Worm (Caenorhabditis elegans) whole organism, L2 larva: ENCODE data around the gene Y105C5B.3.
A peak's percentile ranks its signal among the peaks of the same experiment; 100 is the strongest.

Source experiments
- F13H6.1 ChIP-seq: sonication (generic microtip); optimal IDR thresholded peaks from 2 replicates; lab custom pipeline; 2016; ENCODE audit warnings: missing genetic modification characterization, missing compliant biosample characterization
- ZK546.5 ChIP-seq: sonication (generic microtip); optimal IDR thresholded peaks from 2 replicates; lab custom pipeline; 2017; ENCODE audit warnings: missing biosample characterization, missing genetic modification characterization
- alr-1 ChIP-seq: fragments of 150-350 bp; optimal IDR thresholded peaks from 2 replicates; lab custom pipeline; 2014; ENCODE audit warnings: missing biosample characterization, missing genetic modification characterization
- ama-1 ChIP-seq: fragments of 150-350 bp; optimal IDR thresholded peaks from 2 replicates; lab custom pipeline; 2018; ENCODE audit warnings: inconsistent platforms
- blmp-1 ChIP-seq: sonication (generic microtip); optimal IDR thresholded peaks from 2 replicates; lab custom pipeline; 2017; ENCODE audit warnings: missing genetic modification characterization, mild to moderate bottlenecking, missing compliant biosample characterization, antibody characterized with exemption, moderate library complexity; ENCODE audit not compliant: insufficient read depth
- ceh-16 ChIP-seq: fragments of 150-350 bp; optimal IDR thresholded peaks from 2 replicates; lab custom pipeline; 2014; ENCODE audit warnings: missing biosample characterization, missing genetic modification characterization
- ceh-82 ChIP-seq: fragments of 150-350 bp; optimal IDR thresholded peaks from 2 replicates; lab custom pipeline; 2014; ENCODE audit warnings: missing biosample characterization, missing genetic modification characterization
- dmd-4 ChIP-seq: sonication (generic microtip); optimal IDR thresholded peaks from 2 replicates; lab custom pipeline; 2017; ENCODE audit warnings: missing biosample characterization, missing genetic modification characterization
- egl-27 ChIP-seq: sonication (generic microtip); optimal IDR thresholded peaks from 3 replicates; lab custom pipeline; 2017; ENCODE audit warnings: missing biosample characterization, missing genetic modification reagents, missing genetic modification characterization
- elt-3 ChIP-seq: sonication (generic microtip); optimal IDR thresholded peaks from 2 replicates; lab custom pipeline; 2017; ENCODE audit warnings: missing biosample characterization, missing genetic modification characterization
- fos-1 ChIP-seq: fragments of 150-350 bp; optimal IDR thresholded peaks from 2 replicates; lab custom pipeline; 2014; ENCODE audit warnings: missing biosample characterization, missing genetic modification characterization
- gmeb-1 ChIP-seq: fragments of 150-350 bp; optimal IDR thresholded peaks from 2 replicates; lab custom pipeline; 2014; ENCODE audit warnings: missing biosample characterization, missing genetic modification characterization
- lin-11 ChIP-seq: fragments of 150-350 bp; sonication (generic microtip); optimal IDR thresholded peaks from 2 replicates; lab custom pipeline; 2014; ENCODE audit warnings: missing biosample characterization, missing genetic modification characterization, inconsistent platforms, mixed read lengths
- lin-39 ChIP-seq: fragments of 150-350 bp; optimal IDR thresholded peaks from 2 replicates; lab custom pipeline; 2014; ENCODE audit warnings: missing biosample characterization, missing genetic modification reagents, missing genetic modification characterization
- lsy-2 ChIP-seq, 2 experiments: fragments of 150-350 bp in 1 of 2; sonication (generic microtip) in 1 of 2; optimal IDR thresholded peaks; 2 replicates each; lab custom pipeline; 2014 to 2017; ENCODE audit warnings: missing biosample characterization in 2 of 2, missing genetic modification characterization in 2 of 2
- mab-5 ChIP-seq: fragments of 150-350 bp; optimal IDR thresholded peaks from 2 replicates; lab custom pipeline; 2014; ENCODE audit warnings: missing biosample characterization, missing genetic modification characterization
- mdl-1 ChIP-seq, 2 experiments: fragments of 150-350 bp in 1 of 2; sonication (generic microtip) in 1 of 2; optimal IDR thresholded peaks; 2 replicates each; lab custom pipeline; 2017; ENCODE audit warnings: missing biosample characterization in 2 of 2, missing genetic modification characterization in 2 of 2
- nhr-10 ChIP-seq: sonication (generic microtip); optimal IDR thresholded peaks from 2 replicates; lab custom pipeline; 2017; ENCODE audit warnings: missing biosample characterization, missing genetic modification characterization
- nhr-11 ChIP-seq: fragments of 150-350 bp; optimal IDR thresholded peaks from 2 replicates; lab custom pipeline; 2014; ENCODE audit warnings: missing biosample characterization, missing genetic modification characterization
- nhr-12 ChIP-seq: fragments of 150-350 bp; optimal IDR thresholded peaks from 2 replicates; lab custom pipeline; 2014; ENCODE audit warnings: missing biosample characterization, missing genetic modification characterization
- nhr-129 ChIP-seq: fragments of 150-350 bp; optimal IDR thresholded peaks from 2 replicates; lab custom pipeline; 2014; ENCODE audit warnings: missing biosample characterization, missing genetic modification characterization
- nhr-21 ChIP-seq: fragments of 150-350 bp; optimal IDR thresholded peaks from 2 replicates; lab custom pipeline; 2014; ENCODE audit warnings: missing biosample characterization, missing genetic modification characterization
- nhr-23 ChIP-seq: fragments of 150-350 bp; optimal IDR thresholded peaks from 2 replicates; lab custom pipeline; 2014; ENCODE audit warnings: missing biosample characterization, missing genetic modification reagents, missing genetic modification characterization
- nhr-237 ChIP-seq: fragments of 150-350 bp; optimal IDR thresholded peaks from 2 replicates; lab custom pipeline; 2014; ENCODE audit warnings: missing biosample characterization, missing genetic modification characterization
- nhr-25 ChIP-seq: fragments of 150-350 bp; sonication (generic microtip); optimal IDR thresholded peaks from 3 replicates; lab custom pipeline; 2014; ENCODE audit warnings: missing biosample characterization, missing genetic modification characterization
- nhr-6 ChIP-seq: fragments of 150-350 bp; optimal IDR thresholded peaks from 2 replicates; lab custom pipeline; 2014; ENCODE audit warnings: missing biosample characterization, missing genetic modification characterization
- nhr-77 ChIP-seq: fragments of 150-350 bp; optimal IDR thresholded peaks from 2 replicates; lab custom pipeline; 2014; ENCODE audit warnings: missing biosample characterization, missing genetic modification characterization
- peb-1 ChIP-seq: fragments of 150-350 bp; optimal IDR thresholded peaks from 2 replicates; lab custom pipeline; 2014; ENCODE audit warnings: missing biosample characterization, missing genetic modification characterization
- sem-4 ChIP-seq: fragments of 150-350 bp; optimal IDR thresholded peaks from 2 replicates; lab custom pipeline; 2014; ENCODE audit warnings: missing biosample characterization, missing genetic modification reagents, missing genetic modification characterization
- sma-3 ChIP-seq: sonication (generic microtip); optimal IDR thresholded peaks from 2 replicates; lab custom pipeline; 2016; ENCODE audit warnings: missing genetic modification reagents, missing genetic modification characterization, missing compliant biosample characterization
- sma-9 ChIP-seq, 2 experiments: fragments of 150-350 bp in 1 of 2; sonication (generic microtip) in 1 of 2; optimal IDR thresholded peaks; 2 replicates each; lab custom pipeline; 2014 to 2016; ENCODE audit warnings: missing genetic modification characterization in 2 of 2, mild to moderate bottlenecking in 1 of 2, missing biosample characterization in 1 of 2, missing compliant biosample characterization in 1 of 2, missing genetic modification reagents in 1 of 2, moderate library complexity in 1 of 2
- snpc-4 ChIP-seq: fragments of 150-350 bp; optimal IDR thresholded peaks from 2 replicates; lab custom pipeline; 2014; ENCODE audit warnings: missing biosample characterization, missing genetic modification characterization
- unc-39 ChIP-seq: fragments of 150-350 bp; optimal IDR thresholded peaks from 2 replicates; lab custom pipeline; 2014; ENCODE audit warnings: missing biosample characterization, missing genetic modification characterization
- unc-55 ChIP-seq: fragments of 150-350 bp; sonication (generic microtip); optimal IDR thresholded peaks from 3 replicates; lab custom pipeline; 2014; ENCODE audit warnings: missing biosample characterization, missing genetic modification reagents, missing genetic modification characterization
- unc-62 ChIP-seq: fragments of 150-350 bp; optimal IDR thresholded peaks from 2 replicates; lab custom pipeline; 2014; ENCODE audit warnings: missing biosample characterization, missing genetic modification reagents, missing genetic modification characterization
- zag-1 ChIP-seq: fragments of 150-350 bp; optimal IDR thresholded peaks from 2 replicates; lab custom pipeline; 2014; ENCODE audit warnings: missing biosample characterization, missing genetic modification characterization
- ztf-1 ChIP-seq: fragments of 200-800 bp; sonication (Bioruptor generic); conservative IDR thresholded peaks from 2 replicates; pipeline ENCODE4 v1.3.6; 2022; ENCODE audit warnings: missing genetic modification characterization, missing compliant biosample characterization

Y105C5B.3 gene

DNA sequence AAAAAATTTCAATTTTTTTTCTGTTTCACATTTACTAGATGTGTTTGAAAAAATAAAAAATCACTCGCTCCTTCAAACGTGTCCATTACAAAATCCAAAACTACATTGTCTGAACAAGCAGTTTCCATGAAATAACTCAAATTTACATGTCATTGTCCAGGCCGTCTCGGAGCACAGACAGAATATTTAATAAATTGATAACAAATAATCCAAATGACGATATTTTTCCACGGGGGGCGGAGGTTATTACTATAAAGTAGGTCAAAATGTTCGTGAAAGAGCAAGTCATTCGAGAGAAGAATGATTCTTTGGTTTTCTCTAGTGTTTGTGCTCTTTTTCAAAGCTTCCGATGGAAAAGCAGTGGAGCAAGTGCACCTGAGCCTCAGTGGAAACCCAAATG is at the start of gene Y105C5B.3:
Gene Y105C5B.3, plus strand, starts transcription at position 301 of the 400 bp plus-strand sequence.
- TF ChIP-seq nhr-77 (tag; lab: Kevin White, UChicago) (no peak), zag-1 (tag; lab: Kevin White, UChicago) (no peak), lsy-2 (tag; optimal IDR thresholded peaks at IDR 0.05; lab: Kevin White, UChicago) (no peak), ZK546.5 (no peak), ztf-1 (GFP tag; lab: Robert Waterston, UW) (no peak), ceh-82 (no peak)

DNA sequence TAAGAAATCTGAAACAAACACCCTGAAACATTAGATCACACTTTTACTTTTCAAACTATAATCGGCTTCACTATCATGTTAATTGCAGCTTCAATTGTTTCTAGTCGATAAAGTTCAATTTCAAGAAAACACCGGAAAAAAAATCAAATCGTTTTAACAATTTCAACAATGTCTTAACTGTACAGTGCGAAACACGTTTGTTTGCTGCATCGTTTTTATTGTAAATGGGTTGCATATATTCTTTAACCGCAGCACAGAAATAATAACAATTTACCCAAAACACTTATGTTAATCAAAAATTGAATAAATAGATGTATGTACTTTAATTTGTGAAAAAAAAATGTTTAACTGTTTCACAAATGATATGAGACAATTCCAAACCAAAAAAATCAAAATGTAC is 40.0 kb upstream of the Y105C5B.3 start:
- TF ChIP-seq ama-1 (lab: Kevin White, UChicago) = no peak

DNA sequence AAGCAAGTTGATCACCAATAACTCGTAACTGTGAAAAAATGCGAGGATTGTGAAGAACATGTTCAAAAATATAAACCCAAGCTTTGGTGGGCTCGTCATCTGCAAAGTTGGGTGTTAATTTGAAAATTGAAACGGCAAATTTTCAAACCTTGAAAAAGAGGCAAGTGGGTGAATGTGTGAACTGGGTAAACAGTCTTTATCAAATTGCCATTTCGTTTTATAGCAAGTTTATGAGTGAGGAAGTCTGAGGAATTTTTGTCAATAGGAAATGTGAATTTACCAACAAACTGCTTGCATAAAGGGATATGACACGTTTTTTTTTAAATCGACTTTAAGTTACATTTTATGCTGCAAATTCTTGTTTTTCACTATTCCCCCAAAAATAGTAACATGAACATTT is 37.5 kb upstream of the Y105C5B.3 start, which contains the start of gene Y105C5A.1270:
Gene Y105C5A.1270, minus strand, starts transcription at position 101 of the 400 bp plus-strand sequence.
- TF ChIP-seq egl-27 (tag; lab: Kevin White, UChicago) (no peak), lin-11 (tag; lab: Kevin White, UChicago) (no peak), sma-3 (GFP tag; lab: Kevin White, UChicago) (no peak), nhr-237 (tag; lab: Kevin White, UChicago) (no peak), sma-9 (GFP tag; optimal IDR thresholded peaks at IDR 0.05; lab: Kevin White, UChicago) (no peak), sma-9 (tag; optimal IDR thresholded peaks at IDR 0.05; lab: Kevin White, UChicago) (no peak), ztf-1 (GFP tag; lab: Robert Waterston, UW) (no peak), zag-1 (tag; lab: Kevin White, UChicago) (no peak), mdl-1 (tag; optimal IDR thresholded peaks at IDR 0.05; lab: Kevin White, UChicago) (no peak), lsy-2 (tag; optimal IDR thresholded peaks at IDR 0.05; lab: Kevin White, UChicago) (no peak), blmp-1 (no peak), peb-1 (tag; lab: Kevin White, UChicago) (no peak), unc-62 (GFP tag; lab: Kevin White, UChicago) (no peak), ceh-16 (no peak), elt-3 (tag; lab: Kevin White, UChicago) (no peak), nhr-129 (no peak), nhr-12 (tag; lab: Kevin White, UChicago) (no peak)

DNA sequence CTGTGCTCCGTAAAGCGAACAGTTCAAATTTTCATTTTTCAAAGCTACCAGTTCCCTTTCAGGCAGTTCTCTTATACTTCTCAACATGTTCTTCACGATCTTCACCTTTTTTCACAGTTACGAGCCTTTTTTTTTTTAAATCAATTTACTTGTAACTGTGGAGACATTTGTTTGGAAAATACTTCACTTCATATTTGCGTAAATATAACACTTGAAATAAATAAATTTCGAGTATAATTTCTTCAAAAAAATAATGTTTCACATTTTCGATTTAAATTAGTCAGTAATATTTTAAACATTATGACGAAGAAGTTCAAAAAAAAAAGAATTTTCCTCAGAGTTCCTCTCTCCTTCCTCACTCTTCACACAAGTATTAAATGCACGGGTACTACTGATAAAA is 36.9 kb upstream of the Y105C5B.3 start, which contains the start of gene Y105C5A.1269:
Gene Y105C5A.1269, plus strand, starts transcription at position 301 of the 400 bp plus-strand sequence.
- no peak for TF ChIP-seq peb-1 (tag; lab: Kevin White, UChicago)
- TF ChIP-seq ceh-82 = no peak
- no peak for TF ChIP-seq sma-3 (GFP tag; lab: Kevin White, UChicago)
- no peak for TF ChIP-seq unc-55
- TF ChIP-seq dmd-4 (tag; lab: Kevin White, UChicago) = no peak
- no peak for TF ChIP-seq nhr-10
- no peak for TF ChIP-seq nhr-6 (tag; lab: Kevin White, UChicago)
- TF ChIP-seq unc-62 (GFP tag; lab: Kevin White, UChicago) = no peak
- TF ChIP-seq ztf-1 (GFP tag; lab: Robert Waterston, UW) = no peak
- no peak for TF ChIP-seq nhr-21 (tag; lab: Kevin White, UChicago)
- no peak for TF ChIP-seq nhr-11 (tag; lab: Kevin White, UChicago)
- TF ChIP-seq nhr-25 (tag; lab: Kevin White, UChicago) = no peak
- TF ChIP-seq lin-39 = no peak
- TF ChIP-seq sem-4 (tag; lab: Kevin White, UChicago) = no peak
- TF ChIP-seq nhr-237 (tag; lab: Kevin White, UChicago) = no peak
- no peak for TF ChIP-seq F13H6.1
- no peak for TF ChIP-seq unc-39 (tag; lab: Kevin White, UChicago)
- TF ChIP-seq mab-5 (tag; lab: Kevin White, UChicago) = no peak
- no peak for TF ChIP-seq nhr-23 (tag; lab: Kevin White, UChicago)
- no peak for TF ChIP-seq nhr-129
- TF ChIP-seq, all 48 proteins: peak for 0

DNA sequence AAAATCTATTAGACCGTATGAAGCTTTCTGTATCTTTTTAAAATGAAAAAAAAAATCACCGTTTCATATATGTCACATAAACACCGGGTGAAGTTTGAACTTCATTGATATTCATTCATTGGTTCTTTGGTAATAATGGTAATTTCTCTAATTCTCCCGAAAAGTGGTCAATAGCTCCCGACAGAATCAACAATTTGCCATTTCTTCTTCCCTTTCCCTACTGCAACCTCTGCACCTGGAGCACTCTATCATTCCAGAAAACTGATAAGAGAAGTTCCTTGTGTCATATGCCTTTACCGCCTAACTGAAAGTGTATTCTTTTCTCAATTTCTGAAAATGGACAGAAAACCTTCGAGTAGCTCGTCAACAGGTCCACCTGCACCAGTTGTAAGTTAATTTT is 34.4 kb upstream of the Y105C5B.3 start, which contains the start of gene Y105C5A.24:
Gene Y105C5A.24, plus strand, starts transcription at position 220 of the 400 bp plus-strand sequence.
- TF ChIP-seq fos-1 (tag; lab: Kevin White, UChicago) = peak; percentile 69
- no peak for TF ChIP-seq zag-1 (tag; lab: Kevin White, UChicago)
- TF ChIP-seq nhr-10 = no peak
- TF ChIP-seq snpc-4 (tag; lab: Kevin White, UChicago) = no peak
- TF ChIP-seq unc-39 (tag; lab: Kevin White, UChicago) = no peak
- peak; percentile 18 for TF ChIP-seq gmeb-1 (tag; lab: Kevin White, UChicago)
- TF ChIP-seq nhr-25 (tag; lab: Kevin White, UChicago) = no peak
- no peak for TF ChIP-seq alr-1 (tag; lab: Kevin White, UChicago)
